Worm (Caenorhabditis elegans) whole organism, late embryonic: ENCODE measurements around the gene Y49E10.21.

Experiments
- ama-1 ChIP-seq: fragments of 150-350 bp; optimal IDR thresholded peaks from 2 replicates; lab custom pipeline; 2014
- ceh-2 ChIP-seq: sonication (generic microtip); optimal IDR thresholded peaks from 2 replicates; lab custom pipeline; 2016; ENCODE audit warnings: missing genotype, missing genetic modification characterization, missing compliant biosample characterization
- ceh-30 ChIP-seq: fragments of 150-350 bp; optimal IDR thresholded peaks from 2 replicates; lab custom pipeline; 2014; ENCODE audit warnings: missing biosample characterization, missing genetic modification characterization
- dve-1 ChIP-seq: sonication (generic microtip); optimal IDR thresholded peaks from 2 replicates; lab custom pipeline; 2017; ENCODE audit warnings: antibody characterized with exemption, mild to moderate bottlenecking, missing genetic modification characterization, missing compliant biosample characterization
- elt-2 ChIP-seq: sonication (generic microtip); optimal IDR thresholded peaks from 2 replicates; lab custom pipeline; 2016; ENCODE audit warnings: missing genetic modification reagents, missing genetic modification characterization, missing compliant biosample characterization
- elt-4 ChIP-seq: sonication (generic microtip); optimal IDR thresholded peaks from 2 replicates; lab custom pipeline; 2016; ENCODE audit warnings: missing genetic modification characterization, missing compliant biosample characterization
- fkh-10 ChIP-seq: fragments of 150-350 bp; optimal IDR thresholded peaks from 2 replicates; lab custom pipeline; 2014; ENCODE audit warnings: missing biosample characterization, missing genetic modification reagents, missing genetic modification characterization
- madf-2 ChIP-seq: sonication (generic microtip); optimal IDR thresholded peaks from 2 replicates; lab custom pipeline; 2017; ENCODE audit warnings: missing genetic modification characterization, missing compliant biosample characterization
- pag-3 ChIP-seq: sonication (generic microtip); optimal IDR thresholded peaks from 2 replicates; lab custom pipeline; 2016; ENCODE audit warnings: missing compliant biosample characterization, missing genetic modification characterization, borderline replicate concordance
- pat-9 ChIP-seq: fragments of 200-800 bp; sonication (Bioruptor generic); optimal IDR thresholded peaks from 2 replicates; lab custom pipeline; 2018; ENCODE audit warnings: mild to moderate bottlenecking, missing genetic modification characterization, moderate library complexity, missing compliant biosample characterization
- pha-4 ChIP-seq: fragments of 150-350 bp; optimal IDR thresholded peaks from 2 replicates; lab custom pipeline; 2018; ENCODE audit warnings: missing biosample characterization, missing genetic modification reagents, missing genetic modification characterization
- pqm-1 ChIP-seq: sonication (generic microtip); optimal IDR thresholded peaks from 2 replicates; lab custom pipeline; 2016; ENCODE audit warnings: missing genetic modification characterization, missing compliant biosample characterization
- sdc-2 ChIP-seq: sonication (generic microtip); optimal IDR thresholded peaks from 2 replicates; lab custom pipeline; 2016; ENCODE audit warnings: missing genotype, missing genetic modification characterization, missing compliant biosample characterization

DNA sequence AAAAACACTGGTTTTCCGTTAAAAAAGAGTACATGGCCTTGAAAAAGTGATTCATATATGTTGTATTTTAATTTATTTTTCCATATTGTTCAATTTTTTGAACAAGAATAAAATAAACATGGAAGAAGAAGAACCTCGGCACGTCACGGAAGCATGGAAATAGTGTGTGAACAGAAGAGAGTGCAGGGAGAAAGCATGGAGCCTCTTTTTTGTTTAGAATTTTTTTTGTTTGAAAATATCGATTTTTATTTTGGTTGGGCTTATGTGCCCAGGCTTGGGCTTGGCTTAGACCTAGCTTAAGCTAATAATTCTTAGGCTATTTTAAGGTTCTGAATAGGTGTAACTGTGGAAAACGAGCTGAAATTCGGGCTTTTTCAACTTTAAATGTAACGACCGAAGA is 35.7 kb upstream of the Y49E10.21 start, which contains the start of gene tat-1:
- TF ChIP-seq pag-3 (tag; lab: Kevin White, UChicago) (no peak), dve-1 (no peak), sdc-2 (tag; lab: Kevin White, UChicago) (no peak), ceh-30 (tag; lab: Kevin White, UChicago) (no peak), elt-2 (tag; lab: Kevin White, UChicago) (no peak), ama-1 (lab: Kevin White, UChicago) (no peak), madf-2 (no peak), ceh-2 (tag; lab: Kevin White, UChicago) (no peak), pat-9 (tag; lab: Kevin White, UChicago) (no peak), pha-4 (no peak), fkh-10 (no peak), pqm-1 (no peak), elt-4 (tag; lab: Kevin White, UChicago) (no peak)
